Worm (Caenorhabditis elegans) whole organism, early embryonic: ENCODE data around the gene oac-12.
A peak's percentile ranks its signal among the peaks of the same experiment; 100 is the strongest.
"Not testable (repeated sequence)": the region's sequence is repeated elsewhere in the genome, so short reads cannot be mapped to it uniquely, and the experiment has no call there.

ENCODE experiments used
- B0310.2 ChIP-seq: sonication (generic microtip); optimal IDR thresholded peaks from 2 replicates; lab custom pipeline; 2016; ENCODE audit warnings: mild to moderate bottlenecking, missing genetic modification characterization, missing compliant biosample characterization
- F13C5.2 ChIP-seq: sonication (generic microtip); optimal IDR thresholded peaks from 2 replicates; lab custom pipeline; 2017; ENCODE audit warnings: mild to moderate bottlenecking, missing genetic modification characterization, inconsistent platforms, missing compliant biosample characterization
- aly-1 ChIP-seq: sonication (generic microtip); optimal IDR thresholded peaks from 2 replicates; lab custom pipeline; 2016; ENCODE audit warnings: missing genetic modification characterization, missing compliant biosample characterization
- ama-1 ChIP-seq: fragments of 150-350 bp; optimal IDR thresholded peaks from 2 replicates; lab custom pipeline; 2014
- ceh-13 ChIP-seq: fragments of 200-800 bp; sonication (Bioruptor generic); optimal IDR thresholded peaks from 2 replicates; lab custom pipeline; 2018; ENCODE audit warnings: mild to moderate bottlenecking, missing genetic modification characterization, missing compliant biosample characterization
- ceh-36 ChIP-seq: sonication (generic microtip); optimal IDR thresholded peaks from 2 replicates; lab custom pipeline; 2016; ENCODE audit warnings: missing genetic modification characterization, inconsistent platforms, missing compliant biosample characterization
- ets-7 ChIP-seq: sonication (generic microtip); optimal IDR thresholded peaks from 2 replicates; lab custom pipeline; 2016; ENCODE audit warnings: missing genotype, missing genetic modification characterization, missing compliant biosample characterization
- flt-1 ChIP-seq: fragments of 200-800 bp; sonication (Bioruptor generic); IDR thresholded peaks from 2 replicates; pipeline ENCODE4 v1.3.6; 2022; ENCODE audit warnings: missing genetic modification characterization, missing compliant biosample characterization
- hmbx-1 ChIP-seq: sonication (generic microtip); optimal IDR thresholded peaks from 2 replicates; lab custom pipeline; 2016; ENCODE audit warnings: mild to moderate bottlenecking, missing genetic modification characterization, missing compliant biosample characterization
- hmg-4 ChIP-seq: fragments of 200-800 bp; sonication (Bioruptor generic); optimal IDR thresholded peaks from 2 replicates; lab custom pipeline; 2018; ENCODE audit warnings: mild to moderate bottlenecking, missing genetic modification characterization, missing compliant biosample characterization
- hnd-1 ChIP-seq: sonication (generic microtip); optimal IDR thresholded peaks from 2 replicates; lab custom pipeline; 2016; ENCODE audit warnings: missing genetic modification characterization, missing compliant biosample characterization
- pes-1 ChIP-seq: fragments of 200-800 bp; sonication (Bioruptor generic); IDR thresholded peaks from 2 replicates; pipeline ENCODE4 v1.3.6; 2022; ENCODE audit warnings: missing genetic modification reagents, missing genetic modification characterization, missing compliant biosample characterization
- scrt-1 ChIP-seq: fragments of 200-800 bp; sonication (Bioruptor generic); IDR thresholded peaks from 2 replicates; pipeline ENCODE4 v1.3.6; 2022; ENCODE audit warnings: missing genetic modification characterization, missing compliant biosample characterization
- sea-1 ChIP-seq: fragments of 200-800 bp; sonication (Bioruptor generic); conservative IDR thresholded peaks from 2 replicates; pipeline ENCODE4 v1.3.6; 2022; ENCODE audit warnings: missing genetic modification characterization, missing compliant biosample characterization
- tbx-11 ChIP-seq: fragments of 200-800 bp; sonication (Bioruptor generic); IDR thresholded peaks from 2 replicates; pipeline ENCODE4 v1.3.6; 2022; ENCODE audit warnings: missing genetic modification characterization, missing compliant biosample characterization
- tbx-37 ChIP-seq: fragments of 200-800 bp; sonication (Bioruptor generic); conservative IDR thresholded peaks from 2 replicates; pipeline ENCODE4 v1.3.6; 2022; ENCODE audit warnings: missing genetic modification reagents, missing genetic modification characterization, missing compliant biosample characterization
- tra-4 ChIP-seq: sonication (generic microtip); optimal IDR thresholded peaks from 2 replicates; lab custom pipeline; 2017; ENCODE audit warnings: missing genetic modification characterization, missing compliant biosample characterization

oac-12 gene

DNA sequence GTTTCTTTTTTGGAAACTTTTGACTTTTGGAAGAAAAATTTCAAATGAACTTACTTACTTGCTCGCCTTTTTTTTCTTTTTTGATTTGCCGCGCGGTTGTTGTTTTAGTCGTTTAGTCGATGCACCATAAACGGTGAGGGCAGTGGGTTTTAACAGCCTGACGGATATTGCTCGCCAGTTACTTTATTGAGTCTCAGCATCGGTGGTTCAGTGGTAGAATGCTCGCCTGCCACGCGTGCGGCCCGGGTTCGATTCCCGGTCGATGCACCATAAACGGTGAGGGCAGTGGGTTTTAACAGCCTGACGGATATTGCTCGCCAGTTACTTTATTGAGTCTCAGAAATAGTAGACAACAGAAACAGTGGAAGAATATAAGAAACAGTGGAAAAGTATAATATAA lies 21.9 kb downstream of the oac-12 start:
- TF ChIP-seq pes-1 (GFP tag; lab: Robert Waterston, UW) = peak; percentile 68
- 0 out of 2 replicates have a peak, but pooled peaks have one; percentile 35 for TF ChIP-seq sea-1 (GFP tag; lab: Robert Waterston, UW)
- TF ChIP-seq scrt-1 (GFP tag; lab: Robert Waterston, UW) = peak; percentile 46; the same call in 1 of the 2 replicates
- TF ChIP-seq flt-1 (GFP tag; lab: Robert Waterston, UW) = peak; percentile 23; the same call in 1 of the 2 replicates

DNA sequence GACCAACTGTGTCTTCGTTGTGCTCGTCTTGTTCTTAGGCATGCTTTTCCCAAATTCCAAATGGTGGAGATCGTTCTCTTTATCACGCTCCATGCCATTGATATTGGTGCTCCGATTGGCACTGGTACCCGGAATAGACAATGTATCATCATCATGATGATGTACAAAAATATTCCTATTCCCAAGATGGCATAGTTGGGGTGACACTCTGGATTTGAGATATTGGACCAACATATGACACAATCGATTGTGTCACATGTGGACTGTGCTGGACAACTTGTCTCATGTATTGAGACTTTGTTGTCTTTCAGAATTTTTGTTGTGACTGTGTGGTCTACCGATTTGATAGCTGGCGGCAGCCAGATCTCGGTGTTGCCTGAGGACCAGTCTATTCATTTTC lies 28.1 kb downstream of the oac-12 start:
- TF ChIP-seq tra-4 (tag; lab: Kevin White, UChicago) = no peak
- no peak for TF ChIP-seq ceh-13 (GFP tag; lab: Kevin White, UChicago)
- TF ChIP-seq tbx-11 (GFP tag; lab: Robert Waterston, UW) = no peak
- no peak for TF ChIP-seq ceh-36 (tag; lab: Kevin White, UChicago)
- TF ChIP-seq sea-1 (GFP tag; lab: Robert Waterston, UW) = no peak
- no peak for TF ChIP-seq flt-1 (GFP tag; lab: Robert Waterston, UW)
- no peak for TF ChIP-seq pes-1 (GFP tag; lab: Robert Waterston, UW)
- TF ChIP-seq tbx-37 = no peak
- no peak for TF ChIP-seq hmbx-1 (tag; lab: Kevin White, UChicago)
- no peak for TF ChIP-seq ama-1 (lab: Kevin White, UChicago)
- TF ChIP-seq ets-7 (tag; lab: Kevin White, UChicago) = no peak

DNA sequence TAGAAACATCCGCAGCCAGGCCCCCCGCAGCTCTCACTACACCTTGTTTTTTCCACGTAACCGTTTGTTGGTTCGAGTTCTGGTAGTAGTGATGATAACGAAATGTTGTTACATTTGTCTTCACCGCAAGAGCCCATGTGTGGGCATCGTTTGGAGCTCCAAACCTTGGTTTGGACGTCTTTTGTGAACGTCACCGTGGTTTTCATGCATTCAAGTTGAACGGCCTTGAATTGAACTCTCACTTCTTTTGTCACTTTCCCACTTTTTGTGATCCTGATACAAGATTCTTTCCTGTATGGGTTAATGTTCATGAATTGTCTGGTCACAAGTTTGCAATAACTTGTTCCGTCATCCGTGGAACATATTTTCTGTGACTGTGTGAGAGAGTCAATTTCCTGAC lies 28.6 kb downstream of the oac-12 start:
- TF ChIP-seq B0310.2 (tag; lab: Kevin White, UChicago) (no peak), pes-1 (GFP tag; lab: Robert Waterston, UW) (no peak), aly-1 (no peak), ets-7 (tag; lab: Kevin White, UChicago) (no peak), sea-1 (GFP tag; lab: Robert Waterston, UW) (no peak), ceh-13 (GFP tag; lab: Kevin White, UChicago) (no peak), hmbx-1 (tag; lab: Kevin White, UChicago) (no peak)

DNA sequence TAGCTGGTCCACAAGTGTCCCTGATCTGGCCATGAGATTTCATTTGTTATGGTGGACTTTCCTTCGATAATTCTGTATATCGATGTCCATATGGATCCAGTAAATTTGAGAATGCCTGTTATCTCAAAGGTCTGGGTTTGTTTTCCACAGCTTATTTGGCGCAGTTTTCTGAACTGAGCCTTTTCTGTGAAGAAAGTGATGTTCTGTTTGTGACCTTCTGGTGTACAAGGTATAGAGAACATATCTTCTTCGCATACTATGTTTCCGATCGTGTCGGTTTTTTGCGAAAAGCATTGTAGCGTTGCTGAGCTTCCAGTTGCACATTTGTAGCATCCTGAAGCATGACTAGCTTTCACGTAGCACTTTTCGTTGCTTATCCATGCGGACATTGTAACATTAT lies 29.5 kb downstream of the oac-12 start:
- TF ChIP-seq ceh-36 (tag; lab: Kevin White, UChicago) (no peak), sea-1 (GFP tag; lab: Robert Waterston, UW) (no peak), tbx-11 (GFP tag; lab: Robert Waterston, UW) (no peak), hnd-1 (tag; lab: Kevin White, UChicago) (no peak), ama-1 (lab: Kevin White, UChicago) (no peak), pes-1 (GFP tag; lab: Robert Waterston, UW) (no peak), ceh-13 (GFP tag; lab: Kevin White, UChicago) (no peak), aly-1 (no peak), B0310.2 (tag; lab: Kevin White, UChicago) (no peak), scrt-1 (GFP tag; lab: Robert Waterston, UW) (no peak), flt-1 (GFP tag; lab: Robert Waterston, UW) (no peak), hmg-4 (GFP tag; lab: Kevin White, UChicago) (no peak), tra-4 (tag; lab: Kevin White, UChicago) (no peak), ets-7 (tag; lab: Kevin White, UChicago) (no peak)

DNA sequence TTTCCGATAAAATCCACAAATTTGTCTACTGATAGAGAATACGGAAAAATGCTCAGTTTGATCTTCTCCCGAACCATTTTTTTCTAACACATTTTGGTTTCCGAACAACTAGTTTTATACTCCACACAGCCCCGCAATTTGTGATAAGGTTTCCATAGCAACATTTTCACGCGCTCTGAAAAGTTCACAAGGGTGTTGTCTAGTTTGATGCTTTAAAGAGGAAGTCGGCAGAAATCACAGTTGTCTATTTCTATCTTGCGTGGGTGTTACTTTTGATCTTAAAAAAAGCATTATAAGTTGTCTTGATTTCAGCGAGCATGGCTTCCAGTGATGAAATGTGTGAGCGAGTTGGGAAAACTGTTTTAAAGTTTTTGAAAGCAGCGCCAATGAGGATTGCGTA lies 32.6 kb downstream of the oac-12 start, which contains the start of gene ZC132.3:
Gene ZC132.3, minus strand, starts transcription at position 101 of the 400 bp plus-strand sequence.
- no peak for TF ChIP-seq sea-1 (GFP tag; lab: Robert Waterston, UW)
- TF ChIP-seq ceh-13 (GFP tag; lab: Kevin White, UChicago) = no peak
- no peak for TF ChIP-seq pes-1 (GFP tag; lab: Robert Waterston, UW)
- no peak for TF ChIP-seq ama-1 (lab: Kevin White, UChicago)
- no peak for TF ChIP-seq flt-1 (GFP tag; lab: Robert Waterston, UW)
- TF ChIP-seq ceh-36 (tag; lab: Kevin White, UChicago) = no peak
- no peak for TF ChIP-seq tbx-11 (GFP tag; lab: Robert Waterston, UW)
- TF ChIP-seq F13C5.2 = no peak
- TF ChIP-seq scrt-1 (GFP tag; lab: Robert Waterston, UW) = no peak
- TF ChIP-seq aly-1 = no peak

DNA sequence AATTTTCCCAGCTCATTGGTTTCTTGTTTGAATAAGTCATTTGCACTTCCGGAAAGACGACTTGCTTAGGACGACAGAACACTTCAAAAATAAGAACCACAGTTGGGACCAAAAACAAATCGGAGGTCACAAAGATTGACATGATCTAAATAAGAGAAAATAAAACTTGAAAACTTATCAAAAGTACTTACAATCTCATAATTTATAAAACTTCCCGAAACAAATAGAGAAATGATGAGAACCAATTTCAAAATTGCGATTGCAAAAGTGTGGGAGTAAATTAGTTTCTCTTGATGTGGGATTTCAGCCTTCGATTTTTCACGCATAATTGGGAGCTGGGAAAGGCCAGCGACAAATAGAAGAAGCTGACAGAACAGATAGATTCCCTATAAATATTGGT lies 33.8 kb downstream of the oac-12 start, which contains the start of gene ZC132.11:
Gene ZC132.11, minus strand, starts transcription at position 101 of the 400 bp plus-strand sequence.
- TF ChIP-seq hmg-4 (GFP tag; lab: Kevin White, UChicago) (no peak), F13C5.2 (no peak), ama-1 (lab: Kevin White, UChicago) (no peak), tra-4 (tag; lab: Kevin White, UChicago) (no peak), hmbx-1 (tag; lab: Kevin White, UChicago) (no peak)

DNA sequence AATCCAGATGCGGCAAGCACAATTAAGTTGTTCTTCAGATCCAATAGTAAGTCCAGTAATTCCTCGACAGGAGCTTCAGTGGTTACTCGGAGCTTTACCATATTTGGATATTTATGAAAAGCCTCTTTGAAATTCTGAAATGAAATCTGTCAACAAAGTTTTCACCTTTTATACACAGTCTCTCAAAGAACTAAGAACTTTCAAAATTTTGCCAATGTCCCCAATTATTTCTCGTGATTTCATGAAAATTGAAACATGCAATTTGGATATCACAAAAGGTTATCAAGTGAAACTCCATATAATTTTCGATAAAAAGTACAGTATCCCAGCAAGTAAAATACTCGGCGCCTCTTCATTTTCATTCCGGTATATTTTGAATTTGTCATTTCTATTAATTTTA lies 36.4 kb downstream of the oac-12 start, which contains the start of gene F47D2.11:
Gene F47D2.11, minus strand, starts transcription at position 101 of the 400 bp plus-strand sequence.
- no peak for TF ChIP-seq tbx-37
- TF ChIP-seq ceh-13 (GFP tag; lab: Kevin White, UChicago) = no peak
- TF ChIP-seq hnd-1 (tag; lab: Kevin White, UChicago) = no peak
- no peak for TF ChIP-seq hmg-4 (GFP tag; lab: Kevin White, UChicago)
- no peak for TF ChIP-seq aly-1
- no peak for TF ChIP-seq F13C5.2
- no peak for TF ChIP-seq ama-1 (lab: Kevin White, UChicago)
- TF ChIP-seq tbx-11 (GFP tag; lab: Robert Waterston, UW) = no peak
- no peak for TF ChIP-seq ets-7 (tag; lab: Kevin White, UChicago)
- no peak for TF ChIP-seq tra-4 (tag; lab: Kevin White, UChicago)

DNA sequence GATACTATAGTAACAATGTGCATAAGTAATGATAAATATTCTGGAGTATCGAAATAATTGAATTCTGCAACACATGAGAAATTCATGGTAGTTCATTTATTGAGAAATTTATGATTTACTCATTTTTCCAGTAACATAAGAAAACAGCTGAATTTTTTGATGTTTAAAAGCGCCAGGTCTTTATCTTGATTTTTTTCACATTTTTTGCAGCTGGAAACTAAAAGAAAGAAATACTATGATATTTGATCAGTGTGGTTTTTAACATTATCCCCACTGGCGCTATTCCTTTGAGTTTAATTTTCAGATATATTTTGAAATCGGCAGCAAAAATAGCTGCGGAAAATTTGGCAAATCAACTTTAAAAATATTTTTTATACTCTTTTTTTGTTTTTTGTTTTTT lies 38.9 kb downstream of the oac-12 start, which contains the start of gene srh-194:
Gene srh-194, minus strand, starts transcription at position 101 of the 400 bp plus-strand sequence.
- TF ChIP-seq ama-1 (lab: Kevin White, UChicago); tra-4 (tag; lab: Kevin White, UChicago); ceh-36 (tag; lab: Kevin White, UChicago): not testable (repeated sequence)
